Fruit fly (Drosophila melanogaster): ENCODE data around the gene Ir7c.

The Ir7c gene

dm6 chrX:7901153-7902038, 27.2 kb downstream of the Ir7c start, which contains the start of the genes RpS6 and bys (continued):
- peak in 1 of 3 experiments; percentile 31 for TF ChIP-seq Stat92E (GFP tag; optimal IDR thresholded peaks at IDR 0.05)
- TF ChIP-seq CG3995 (GFP tag; optimal IDR thresholded peaks at IDR 0.05): peak; percentile 22
- TF ChIP-seq en (GFP tag; optimal IDR thresholded peaks at IDR 0.05): no peak
- peak; percentile 10 for TF ChIP-seq CG15601 (tag; optimal IDR thresholded peaks at IDR 0.05)
- TF ChIP-seq Dref (GFP tag; IDR thresholded peaks at IDR 0.05): peak; percentile 76
- TF ChIP-seq chm (GFP tag; IDR thresholded peaks at IDR 0.05): peak; percentile 65
- no peak for TF ChIP-seq cato (GFP tag; optimal IDR thresholded peaks at IDR 0.05; ENCODE audit: borderline replicate concordance)
- no peak for TF ChIP-seq repo (GFP tag; optimal IDR thresholded peaks at IDR 0.05)
- no peak for TF ChIP-seq CG17612 (GFP tag; IDR thresholded peaks at IDR 0.05)
- TF ChIP-seq wdn (GFP tag; IDR thresholded peaks at IDR 0.05): peak; percentile 12; the same call in 1 of the 2 replicates
- peak; percentile 7 for TF ChIP-seq run (tag; optimal IDR thresholded peaks at IDR 0.05)
- no peak for TF ChIP-seq ATbp (GFP tag; optimal IDR thresholded peaks at IDR 0.05)
- TF ChIP-seq chif (GFP tag; optimal IDR thresholded peaks at IDR 0.05): peak in 1 of 2 experiments; percentile 8
- peak; percentile 73 for TF ChIP-seq sob (GFP tag; IDR thresholded peaks at IDR 0.05)
- no peak for TF ChIP-seq C15 (GFP tag; IDR thresholded peaks at IDR 0.05)
- TF ChIP-seq klu (GFP tag; IDR thresholded peaks at IDR 0.05): no peak
- no peak for TF ChIP-seq crol (GFP tag; IDR thresholded peaks at IDR 0.05)
- TF ChIP-seq pum (GFP tag; optimal IDR thresholded peaks at IDR 0.05): peak; percentile 1
- peak; percentile 10 for TF ChIP-seq Mad (GFP tag; optimal IDR thresholded peaks at IDR 0.05)
- peak; percentile 14; the same call in 1 of the 3 replicates for TF ChIP-seq B-H1 (GFP tag; IDR thresholded peaks at IDR 0.05)
- TF ChIP-seq Atf-2 (GFP tag; optimal IDR thresholded peaks at IDR 0.05): no peak
- TF ChIP-seq Eip74EF (GFP tag; optimal IDR thresholded peaks at IDR 0.05): peak in 1 of 2 experiments; percentile 34
- peak; percentile 40; the same call in 1 of the 2 replicates for TF ChIP-seq Ada2b (GFP tag; IDR thresholded peaks at IDR 0.05)
- TF ChIP-seq Asciz (GFP tag; optimal IDR thresholded peaks at IDR 0.05): peak; percentile 64
- no peak for TF ChIP-seq CG12236 (GFP tag; optimal IDR thresholded peaks at IDR 0.05)
- peak; percentile 14 for TF ChIP-seq CG17359 (tag; optimal IDR thresholded peaks at IDR 0.05)
- no peak for TF ChIP-seq corto (GFP tag; optimal IDR thresholded peaks at IDR 0.05)
- no peak for TF ChIP-seq shn (GFP tag; optimal IDR thresholded peaks at IDR 0.05)
- TF ChIP-seq Elba2 (GFP tag; optimal IDR thresholded peaks at IDR 0.05): no peak
- TF ChIP-seq CG17912 (GFP tag; optimal IDR thresholded peaks at IDR 0.05): peak; percentile 59
- no peak for TF ChIP-seq CG1792 (GFP tag; optimal IDR thresholded peaks at IDR 0.05)
- TF ChIP-seq Ets97D (GFP tag; optimal IDR thresholded peaks at IDR 0.05): peak; percentile 96
- TF ChIP-seq Pdp1 (GFP tag; optimal IDR thresholded peaks at IDR 0.05): peak; percentile 15 to 42
- no peak for TF ChIP-seq CG1832 (GFP tag; optimal IDR thresholded peaks at IDR 0.05)
- TF ChIP-seq tna (GFP tag; IDR thresholded peaks at IDR 0.05; ENCODE audit: partially characterized antibody): peak; percentile 68; the same call in 1 of the 2 replicates
- peak; percentile 66 for TF ChIP-seq CG13775 (GFP tag; optimal IDR thresholded peaks at IDR 0.05)
- peak; percentile 42 for TF ChIP-seq CG1233 (GFP tag; optimal IDR thresholded peaks at IDR 0.05)
- TF ChIP-seq CG7987 (GFP tag; optimal IDR thresholded peaks at IDR 0.05): peak; percentile 76
- peak; percentile 51 for TF ChIP-seq CG10431 (GFP tag; optimal IDR thresholded peaks at IDR 0.05)
- TF ChIP-seq CG11085 (GFP tag; IDR thresholded peaks at IDR 0.05): peak; percentile 55
- peak; percentile 78 for TF ChIP-seq Sry-δ (GFP tag; optimal IDR thresholded peaks at IDR 0.05)
- TF ChIP-seq Chrac-16 (GFP tag; optimal IDR thresholded peaks at IDR 0.05): peak; percentile 48
- TF ChIP-seq CG18619 (GFP tag; optimal IDR thresholded peaks at IDR 0.05): peak; percentile 52
- TF ChIP-seq CG31388 (GFP tag; optimal IDR thresholded peaks at IDR 0.05): no peak
- TF ChIP-seq CG13424 (tag; optimal IDR thresholded peaks at IDR 0.05): peak; percentile 11
- peak; percentile 42; the same call in 1 of the 2 replicates for TF ChIP-seq CG14014 (GFP tag; IDR thresholded peaks at IDR 0.05)
- TF ChIP-seq dmrt99B (tag; optimal IDR thresholded peaks at IDR 0.05): peak; percentile 19
- peak; percentile 29; the same call in 1 of the 3 replicates for TF ChIP-seq tgo (GFP tag; IDR thresholded peaks at IDR 0.05)

Data from whole organism, embryonic.